Worm (Caenorhabditis elegans) whole organism, L1 larva: ENCODE data around the gene msp-49.

Source experiments
- C04F5.9 ChIP-seq: sonication (generic microtip); optimal IDR thresholded peaks from 2 replicates; lab custom pipeline; 2016; ENCODE audit warnings: missing genetic modification characterization, missing compliant biosample characterization
- C16A3.4 ChIP-seq: fragments of 150-350 bp; optimal IDR thresholded peaks from 2 replicates; lab custom pipeline; 2014; ENCODE audit warnings: missing biosample characterization, missing genetic modification characterization
- C34B4.2 ChIP-seq: sonication (generic microtip); optimal IDR thresholded peaks from 2 replicates; lab custom pipeline; 2017; ENCODE audit warnings: mild to moderate bottlenecking, missing genetic modification characterization, missing compliant biosample characterization
- aha-1 ChIP-seq: fragments of 150-350 bp; optimal IDR thresholded peaks from 2 replicates; lab custom pipeline; 2014; ENCODE audit warnings: missing biosample characterization, missing genetic modification characterization
- aly-2 ChIP-seq: fragments of 150-350 bp; optimal IDR thresholded peaks from 2 replicates; lab custom pipeline; 2014; ENCODE audit warnings: missing biosample characterization, missing genetic modification characterization
- ceh-63 ChIP-seq: fragments of 200-800 bp; sonication (Bioruptor generic); optimal IDR thresholded peaks from 2 replicates; lab custom pipeline; 2018; ENCODE audit warnings: mild to moderate bottlenecking, missing genetic modification characterization, missing compliant biosample characterization
- ceh-8 ChIP-seq: fragments of 200-800 bp; sonication (Bioruptor generic); optimal IDR thresholded peaks from 2 replicates; lab custom pipeline; 2018; ENCODE audit warnings: mild to moderate bottlenecking, missing genetic modification characterization, moderate library complexity, missing compliant biosample characterization
- ceh-88 ChIP-seq: fragments of 200-800 bp; sonication (Bioruptor generic); IDR thresholded peaks from 2 replicates; pipeline ENCODE4 v1.3.6; 2022; ENCODE audit warnings: missing genetic modification characterization, missing compliant biosample characterization
- efl-1 ChIP-seq, 4 experiments: fragments of 150-350 bp; optimal IDR thresholded peaks in 3 of 4; peaks in 1 of 4; 1 replicate in 1 of 4; 2 replicates in 3 of 4; lab custom pipeline; 2014; ENCODE audit warnings: missing biosample characterization in 2 of 4, missing genetic modification characterization in 2 of 4, missing genetic modification reagents in 2 of 4
- egl-27 ChIP-seq, 2 experiments: fragments of 150-350 bp in 1 of 2; sonication (generic microtip); optimal IDR thresholded peaks; 3 replicates each; lab custom pipeline; 2017 to 2018; ENCODE audit warnings: missing biosample characterization in 2 of 2, missing genetic modification characterization in 2 of 2, missing genetic modification reagents in 2 of 2
- ets-5 ChIP-seq: fragments of 200-800 bp; sonication (Bioruptor generic); IDR thresholded peaks from 2 replicates; pipeline ENCODE4 v1.3.6; 2022; ENCODE audit warnings: missing genetic modification characterization, missing compliant biosample characterization
- fkh-10 ChIP-seq: sonication (generic microtip); optimal IDR thresholded peaks from 2 replicates; lab custom pipeline; 2017; ENCODE audit warnings: missing biosample characterization, missing genetic modification reagents, missing genetic modification characterization
- fkh-8 ChIP-seq: sonication (generic microtip); optimal IDR thresholded peaks from 2 replicates; lab custom pipeline; 2016; ENCODE audit warnings: mild to moderate bottlenecking, missing genetic modification characterization, missing compliant biosample characterization
- fos-1 ChIP-seq: fragments of 150-350 bp; optimal IDR thresholded peaks from 2 replicates; lab custom pipeline; 2014; ENCODE audit warnings: missing biosample characterization, missing genetic modification characterization
- grh-1 ChIP-seq: fragments of 200-800 bp; sonication (Bioruptor generic); IDR thresholded peaks from 2 replicates; pipeline ENCODE4 v1.3.6; 2022; ENCODE audit warnings: missing genetic modification reagents, missing genetic modification characterization, missing compliant biosample characterization
- hlh-4 ChIP-seq: sonication (generic microtip); optimal IDR thresholded peaks from 2 replicates; lab custom pipeline; 2016; ENCODE audit warnings: mild to moderate bottlenecking, missing genetic modification characterization, missing compliant biosample characterization
- irx-1 ChIP-seq: sonication (generic microtip); optimal IDR thresholded peaks from 2 replicates; lab custom pipeline; 2016; ENCODE audit warnings: missing genetic modification characterization, missing compliant biosample characterization
- jun-1 ChIP-seq: fragments of 150-350 bp; optimal IDR thresholded peaks from 2 replicates; lab custom pipeline; 2014; ENCODE audit warnings: missing biosample characterization, missing genetic modification reagents, missing genetic modification characterization
- lin-13 ChIP-seq: fragments of 150-350 bp; optimal IDR thresholded peaks from 2 replicates; lab custom pipeline; 2014; ENCODE audit warnings: missing biosample characterization, missing genetic modification reagents, missing genetic modification characterization
- lsy-2 ChIP-seq, 2 experiments: fragments of 150-350 bp; optimal IDR thresholded peaks; 2 replicates each; lab custom pipeline; 2014; ENCODE audit warnings: missing biosample characterization in 2 of 2, missing genetic modification characterization in 2 of 2
- mdl-1 ChIP-seq, 2 experiments: fragments of 150-350 bp; optimal IDR thresholded peaks; 2 replicates each; lab custom pipeline; 2014 to 2017; ENCODE audit warnings: missing biosample characterization in 2 of 2, missing genetic modification characterization in 2 of 2, inconsistent platforms in 1 of 2
- mef-2 ChIP-seq: fragments of 150-350 bp; optimal IDR thresholded peaks from 2 replicates; lab custom pipeline; 2014; ENCODE audit warnings: missing biosample characterization, missing genetic modification characterization
- nhr-11 ChIP-seq: fragments of 150-350 bp; optimal IDR thresholded peaks from 2 replicates; lab custom pipeline; 2014; ENCODE audit warnings: missing biosample characterization, missing genetic modification characterization
- nhr-12 ChIP-seq: sonication (generic microtip); optimal IDR thresholded peaks from 2 replicates; lab custom pipeline; 2017; ENCODE audit warnings: missing biosample characterization, missing genetic modification characterization
- nhr-20 ChIP-seq: sonication (generic microtip); optimal IDR thresholded peaks from 2 replicates; lab custom pipeline; 2016; ENCODE audit warnings: mild to moderate bottlenecking, missing genetic modification characterization, missing compliant biosample characterization
- nhr-76 ChIP-seq: sonication (generic microtip); optimal IDR thresholded peaks from 2 replicates; lab custom pipeline; 2017; ENCODE audit warnings: missing biosample characterization, missing genetic modification characterization
- nhr-84 ChIP-seq: sonication (generic microtip); optimal IDR thresholded peaks from 2 replicates; lab custom pipeline; 2017; ENCODE audit warnings: missing biosample characterization, missing genetic modification characterization
- nhr-85 ChIP-seq: sonication (generic microtip); peaks from one replicate; lab custom pipeline; 2016; ENCODE audit warnings: missing genetic modification characterization, inconsistent platforms, missing compliant biosample characterization
- pqm-1 ChIP-seq: sonication (generic microtip); optimal IDR thresholded peaks from 3 replicates; lab custom pipeline; 2017; ENCODE audit warnings: missing biosample characterization, missing genetic modification characterization
- skn-1 ChIP-seq: fragments of 150-350 bp; optimal IDR thresholded peaks from 2 replicates; lab custom pipeline; 2014; ENCODE audit warnings: missing biosample characterization, missing genetic modification characterization
- snpc-4 ChIP-seq: fragments of 150-350 bp; optimal IDR thresholded peaks from 2 replicates; lab custom pipeline; 2014; ENCODE audit warnings: missing biosample characterization, missing genetic modification characterization
- sox-4 ChIP-seq: sonication (generic microtip); optimal IDR thresholded peaks from 2 replicates; lab custom pipeline; 2016; ENCODE audit warnings: missing genetic modification characterization, missing compliant biosample characterization
- sptf-1 ChIP-seq: fragments of 150-350 bp; optimal IDR thresholded peaks from 2 replicates; lab custom pipeline; 2014; ENCODE audit warnings: missing biosample characterization, missing genetic modification characterization
- tbx-2 ChIP-seq: sonication (generic microtip); optimal IDR thresholded peaks from 2 replicates; lab custom pipeline; 2016; ENCODE audit warnings: missing genetic modification characterization, missing compliant biosample characterization
- tlp-1 ChIP-seq: fragments of 150-350 bp; optimal IDR thresholded peaks from 2 replicates; lab custom pipeline; 2014; ENCODE audit warnings: missing biosample characterization, missing genetic modification characterization
- unc-130 ChIP-seq: fragments of 150-350 bp; optimal IDR thresholded peaks from 2 replicates; lab custom pipeline; 2017; ENCODE audit warnings: missing biosample characterization, missing genetic modification characterization, inconsistent platforms
- unc-62 ChIP-seq: fragments of 150-350 bp; optimal IDR thresholded peaks from 2 replicates; lab custom pipeline; 2014; ENCODE audit warnings: missing biosample characterization, missing genetic modification reagents, missing genetic modification characterization
- ztf-11 ChIP-seq, 2 experiments: sonication (generic microtip); optimal IDR thresholded peaks; 2 replicates each; lab custom pipeline; 2016 to 2017; ENCODE audit warnings: missing genetic modification characterization in 2 of 2, missing biosample characterization in 1 of 2, missing compliant biosample characterization in 1 of 2

Gene msp-49

DNA sequence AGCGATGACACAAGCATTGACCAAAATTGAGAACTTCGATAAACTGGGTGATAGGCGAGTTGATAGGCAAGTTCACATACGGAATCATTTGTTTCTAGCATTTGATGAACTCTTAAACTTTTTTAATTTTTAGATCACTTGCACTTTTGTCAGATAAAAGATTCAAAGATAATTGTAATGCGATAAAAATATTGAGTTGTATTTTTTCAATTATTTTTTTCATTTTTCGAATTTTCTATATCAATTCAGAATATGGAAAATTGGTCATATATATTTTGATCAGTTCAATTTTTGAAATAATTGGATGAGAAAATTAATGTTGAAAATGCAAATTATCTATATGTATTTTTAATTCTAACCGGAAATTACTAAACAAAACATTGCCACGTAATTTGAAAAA is 27.4 kb upstream of the msp-49 start, which contains the start of gene srb-3:
Gene srb-3 (minus strand): TSS at position 101 of the 400 bp plus-strand sequence.
- TF ChIP-seq mef-2 (tag; lab: Kevin White, UChicago) (no peak), efl-1 (optimal IDR thresholded peaks at IDR 0.05; lab: Kevin White, UChicago) (no peak), efl-1 (GFP tag; optimal IDR thresholded peaks at IDR 0.05 in 1 of 2; lab: Kevin White, UChicago) (no peak), snpc-4 (tag; lab: Kevin White, UChicago) (no peak), lin-13 (GFP tag; lab: Kevin White, UChicago) (no peak), jun-1 (tag; lab: Kevin White, UChicago) (no peak), nhr-76 (tag; lab: Kevin White, UChicago) (no peak), ztf-11 (tag; optimal IDR thresholded peaks at IDR 0.05; lab: Kevin White, UChicago) (no peak), irx-1 (tag; lab: Kevin White, UChicago) (no peak)

DNA sequence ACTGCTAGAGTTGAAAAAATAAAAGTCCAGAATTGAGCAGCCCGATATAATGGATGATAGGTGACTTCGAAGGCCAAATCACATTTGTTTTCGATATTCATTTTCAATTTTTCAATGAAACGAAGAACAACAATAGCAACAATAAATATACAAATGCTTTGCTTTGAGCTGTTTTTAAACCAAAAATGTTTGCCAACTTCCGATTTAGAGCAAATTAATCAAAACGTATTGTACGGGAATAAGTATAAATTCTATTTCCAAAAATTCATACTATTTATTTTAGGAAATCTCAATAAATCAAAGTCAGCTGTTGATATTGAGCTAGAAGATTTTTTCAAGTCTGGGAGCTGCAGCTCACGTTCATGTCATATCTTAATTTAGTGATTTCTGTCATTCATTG is 23.2 kb upstream of the msp-49 start, which contains the start of gene srb-1:
Gene srb-1 (minus strand): TSS at position 101 of the 400 bp plus-strand sequence.
- no peak for TF ChIP-seq ets-5
- TF ChIP-seq ceh-63 (GFP tag; lab: Kevin White, UChicago): no peak
- TF ChIP-seq sptf-1: no peak
- no peak for TF ChIP-seq aha-1
- no peak for TF ChIP-seq nhr-20 (tag; lab: Kevin White, UChicago)
- TF ChIP-seq fkh-8: no peak
- no peak for TF ChIP-seq skn-1 (tag; lab: Kevin White, UChicago)
- TF ChIP-seq fos-1 (tag; lab: Kevin White, UChicago): no peak
- TF ChIP-seq ceh-8: no peak
- TF ChIP-seq nhr-11 (tag; lab: Kevin White, UChicago): no peak
- TF ChIP-seq C04F5.9 (tag; lab: Kevin White, UChicago): no peak
- TF ChIP-seq nhr-85: no peak
- TF ChIP-seq C16A3.4 (tag; lab: Kevin White, UChicago): no peak
- TF ChIP-seq, all 84 proteins: peak for 0

DNA sequence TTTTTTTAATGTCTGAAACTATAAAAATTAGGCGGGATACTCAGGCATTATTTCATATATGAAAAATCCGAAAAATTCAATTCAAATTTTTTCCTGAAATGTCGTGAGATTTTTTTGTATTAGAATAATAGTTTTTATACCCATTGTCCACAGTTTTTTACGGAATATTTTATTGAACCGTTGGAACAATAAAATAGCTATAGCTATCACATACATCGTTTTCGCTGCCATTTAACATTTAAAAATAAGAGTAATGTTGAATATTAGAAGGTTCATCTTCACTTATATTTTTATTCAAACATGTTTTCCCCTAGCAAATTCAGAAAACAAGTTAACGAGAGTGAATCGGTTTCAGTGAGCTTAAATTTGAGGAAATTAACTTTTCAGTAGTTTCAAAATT is 22.6 kb upstream of the msp-49 start, which contains the start of gene C27D6.15:
Gene C27D6.15 (plus strand): TSS at position 301 of the 400 bp plus-strand sequence.
- TF ChIP-seq nhr-12 (tag; lab: Kevin White, UChicago) (no peak), egl-27 (tag; optimal IDR thresholded peaks at IDR 0.05; lab: Kevin White, UChicago) (no peak), ztf-11 (tag; optimal IDR thresholded peaks at IDR 0.05; lab: Kevin White, UChicago) (no peak), fkh-8 (no peak)

DNA sequence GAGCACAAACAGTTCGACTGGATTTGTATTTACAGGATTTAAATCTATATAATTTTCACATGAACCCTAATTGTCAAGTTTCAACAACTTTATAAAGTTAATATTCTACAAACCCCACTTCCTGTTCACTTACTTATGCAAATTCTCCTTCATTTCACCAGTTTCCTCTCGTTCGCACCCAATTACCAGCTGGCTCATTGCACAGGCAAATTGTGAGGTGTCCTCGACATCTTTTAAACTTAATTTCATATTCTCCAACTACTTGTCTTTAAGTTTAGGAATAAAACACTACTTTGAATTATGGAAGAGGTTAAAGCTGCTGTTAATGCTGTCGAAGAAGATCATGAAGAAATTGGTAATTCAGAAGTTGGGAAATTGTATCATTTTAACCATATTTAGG is 21.7 kb upstream of the msp-49 start, which contains the start of gene C27D6.1:
Gene C27D6.1 (plus strand): TSS at position 301 of the 400 bp plus-strand sequence.
- TF ChIP-seq grh-1 (GFP tag; lab: Robert Waterston, UW) (no peak), C04F5.9 (tag; lab: Kevin White, UChicago) (no peak), aly-2 (tag; lab: Kevin White, UChicago) (no peak), mdl-1 (tag; optimal IDR thresholded peaks at IDR 0.05; lab: Kevin White, UChicago) (no peak), C34B4.2 (tag; lab: Kevin White, UChicago) (no peak), jun-1 (tag; lab: Kevin White, UChicago) (no peak), lsy-2 (tag; optimal IDR thresholded peaks at IDR 0.05; lab: Kevin White, UChicago) (no peak), tlp-1 (tag; lab: Kevin White, UChicago) (no peak), skn-1 (tag; lab: Kevin White, UChicago) (no peak), egl-27 (tag; optimal IDR thresholded peaks at IDR 0.05; lab: Kevin White, UChicago) (no peak)

DNA sequence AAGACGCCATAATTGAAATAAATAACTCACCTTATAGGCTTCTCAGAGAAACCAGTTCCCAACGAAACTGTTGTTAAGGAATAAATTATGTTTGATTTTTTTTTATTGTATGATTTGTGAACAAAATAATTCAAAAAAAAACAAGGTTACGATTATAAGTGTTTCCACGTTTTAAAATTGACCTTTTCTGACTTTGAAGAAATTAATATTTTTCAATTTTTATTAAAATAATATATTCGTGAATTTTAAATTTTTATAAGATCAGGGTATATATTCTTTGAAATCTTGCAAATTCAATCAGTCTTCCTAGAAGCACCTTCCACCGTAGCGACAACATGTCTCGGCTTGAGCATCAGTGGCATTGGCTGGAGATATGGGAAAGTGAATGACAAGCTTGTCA is 19.8 kb upstream of the msp-49 start, which contains the start of gene C27D6.3:
Gene C27D6.3 (minus strand): TSS at position 101 of the 400 bp plus-strand sequence.
- no peak for TF ChIP-seq unc-130 (tag; lab: Kevin White, UChicago)
- no peak for TF ChIP-seq mdl-1 (tag; optimal IDR thresholded peaks at IDR 0.05; lab: Kevin White, UChicago)
- no peak for TF ChIP-seq nhr-85
- TF ChIP-seq ztf-11 (tag; optimal IDR thresholded peaks at IDR 0.05; lab: Kevin White, UChicago): no peak
- no peak for TF ChIP-seq nhr-84
- TF ChIP-seq unc-62 (GFP tag; lab: Kevin White, UChicago): no peak
- no peak for TF ChIP-seq tbx-2 (tag; lab: Kevin White, UChicago)
- no peak for TF ChIP-seq sptf-1
- TF ChIP-seq nhr-20 (tag; lab: Kevin White, UChicago): no peak
- no peak for TF ChIP-seq ets-5
- no peak for TF ChIP-seq fos-1 (tag; lab: Kevin White, UChicago)
- TF ChIP-seq fkh-10 (GFP tag; lab: Kevin White, UChicago): no peak
- TF ChIP-seq ceh-88 (GFP tag; lab: Robert Waterston, UW): no peak
- TF ChIP-seq sox-4 (tag; lab: Kevin White, UChicago): no peak
- no peak for TF ChIP-seq C04F5.9 (tag; lab: Kevin White, UChicago)
- no peak for TF ChIP-seq hlh-4 (tag; lab: Kevin White, UChicago)
- no peak for TF ChIP-seq pqm-1 (tag; lab: Kevin White, UChicago)
